Fruit fly (Drosophila melanogaster): ENCODE results near the gene fon.

Gene fon

dm6 chr2L:19416602-19417497 lies 30.8 kb upstream of the fon start, which contains the start of gene Lectin-galC1 (continued):
- peak; percentile 87 for TF ChIP-seq CG9727 (GFP tag; optimal IDR thresholded peaks at IDR 0.05)
- TF ChIP-seq Nf-YA (GFP tag; IDR thresholded peaks at IDR 0.05): peak; percentile 46
- TF ChIP-seq CG6813 (GFP tag; optimal IDR thresholded peaks at IDR 0.05): peak; percentile 85
- peak; percentile 89 for TF ChIP-seq CG8944 (GFP tag; optimal IDR thresholded peaks at IDR 0.05)
- peak; percentile 69 for TF ChIP-seq slou (GFP tag; optimal IDR thresholded peaks at IDR 0.05)
- peak; percentile 83 for TF ChIP-seq tin (GFP tag; optimal IDR thresholded peaks at IDR 0.05)
- peak; percentile 88 for TF ChIP-seq jumu (GFP tag; optimal IDR thresholded peaks at IDR 0.05)
- peak; percentile 83 for TF ChIP-seq CG3065 (GFP tag; optimal IDR thresholded peaks at IDR 0.05)
- peak; percentile 89 for TF ChIP-seq CG2712 (tag; optimal IDR thresholded peaks at IDR 0.05)
- peak; percentile 82 for TF ChIP-seq disco-r (GFP tag; optimal IDR thresholded peaks at IDR 0.05)
- no peak for TF ChIP-seq lov (optimal IDR thresholded peaks at IDR 0.05)
- TF ChIP-seq lov (GFP tag; IDR thresholded peaks at IDR 0.05): peak; percentile 77; the same call in 2 of the 3 replicates
- no peak; the same call in 1 of the 2 replicates for TF ChIP-seq lmd (GFP tag; IDR thresholded peaks at IDR 0.05)
- TF ChIP-seq schlank (tag; optimal IDR thresholded peaks at IDR 0.05): peak; percentile 33
- TF ChIP-seq CG32532 (GFP tag; IDR thresholded peaks at IDR 0.05): peak; percentile 74
- TF ChIP-seq gcm (GFP tag; optimal IDR thresholded peaks at IDR 0.05): peak; percentile 85
- TF ChIP-seq z (GFP tag; IDR thresholded peaks at IDR 0.05): peak; percentile 33; the same call in 1 of the 3 replicates
- peak; percentile 86 for TF ChIP-seq ind (GFP tag; optimal IDR thresholded peaks at IDR 0.05)
- TF ChIP-seq fd96Cb (tag; optimal IDR thresholded peaks at IDR 0.05): peak; percentile 84
- peak; percentile 36; the same call in 1 of the 2 replicates for TF ChIP-seq klu (GFP tag; IDR thresholded peaks at IDR 0.05)
- TF ChIP-seq HLH4C (GFP tag; IDR thresholded peaks at IDR 0.05; ENCODE audit: partially characterized antibody): no peak
- peak; percentile 90 for TF ChIP-seq CG4820 (GFP tag; optimal IDR thresholded peaks at IDR 0.05)
- TF ChIP-seq CG8281 (tag; optimal IDR thresholded peaks at IDR 0.05): no peak
- TF ChIP-seq slbo (GFP tag; IDR thresholded peaks at IDR 0.05): peak; percentile 87
- peak; percentile 65; the same call in 2 of the 3 replicates for TF ChIP-seq CG11560 (tag; IDR thresholded peaks at IDR 0.05)
- TF ChIP-seq Dad (GFP tag; optimal IDR thresholded peaks at IDR 0.05): peak; percentile 84
- TF ChIP-seq sim (GFP tag; IDR thresholded peaks at IDR 0.05): peak; percentile 79
- peak; percentile 72; the same call in 2 of the 3 replicates for TF ChIP-seq gce (GFP tag; IDR thresholded peaks at IDR 0.05)
- TF ChIP-seq ewg (GFP tag; optimal IDR thresholded peaks at IDR 0.05): peak; percentile 81
- TF ChIP-seq dmrt11E (tag; optimal IDR thresholded peaks at IDR 0.05): peak; percentile 89
- TF ChIP-seq tgo (GFP tag; IDR thresholded peaks at IDR 0.05): peak; percentile 87
- TF ChIP-seq mam (GFP tag; optimal IDR thresholded peaks at IDR 0.05): peak; percentile 70
- TF ChIP-seq crc (GFP tag; optimal IDR thresholded peaks at IDR 0.05): peak; percentile 72
- peak; percentile 82 for TF ChIP-seq CG13624 (GFP tag; optimal IDR thresholded peaks at IDR 0.05)
- peak; percentile 80 for TF ChIP-seq Max (GFP tag; optimal IDR thresholded peaks at IDR 0.05)
- TF ChIP-seq CG13123 (GFP tag; optimal IDR thresholded peaks at IDR 0.05): peak; percentile 74
- TF ChIP-seq Deaf1 (tag; optimal IDR thresholded peaks at IDR 0.05): peak; percentile 10
- TF ChIP-seq odd (GFP tag; optimal IDR thresholded peaks at IDR 0.05): peak; percentile 84
- TF ChIP-seq CG10565 (GFP tag; optimal IDR thresholded peaks at IDR 0.05): peak; percentile 79
- peak; percentile 65; the same call in 1 of the 2 replicates for TF ChIP-seq dan (GFP tag; IDR thresholded peaks at IDR 0.05)
- peak in 1 of 2 experiments; percentile 16 for TF ChIP-seq insv (GFP tag; optimal IDR thresholded peaks at IDR 0.05)
- TF ChIP-seq luna (GFP tag; optimal IDR thresholded peaks at IDR 0.05): no peak
- TF ChIP-seq CG13775 (GFP tag; optimal IDR thresholded peaks at IDR 0.05): peak; percentile 80
- TF ChIP-seq CG4360 (GFP tag; IDR thresholded peaks at IDR 0.05): peak; percentile 48; the same call in 1 of the 2 replicates
- TF ChIP-seq CG12299 (tag; optimal IDR thresholded peaks at IDR 0.05): peak; percentile 83
- TF ChIP-seq CG7745 (tag; optimal IDR thresholded peaks at IDR 0.05): peak; percentile 57
- peak; percentile 78 for TF ChIP-seq CG18764 (GFP tag; optimal IDR thresholded peaks at IDR 0.05)
- TF ChIP-seq ash1 (GFP tag; optimal IDR thresholded peaks at IDR 0.05): no peak
- peak; percentile 99 for TF ChIP-seq sens (GFP tag)
